Worm (Caenorhabditis elegans) whole organism, young adult: ENCODE results near the gene M01H9.4.

Experiments
- lin-35 ChIP-seq, 3 experiments: fragments of 150-350 bp in 2 of 3; sonication (generic microtip) in 1 of 3; optimal IDR thresholded peaks; 2 replicates each; lab custom pipeline; 2014 to 2018; ENCODE audit warnings: missing biosample characterization in 3 of 3, missing genetic modification characterization in 3 of 3, missing genetic modification reagents in 3 of 3
- nhr-27 ChIP-seq: fragments of 200-800 bp; sonication (Bioruptor generic); optimal IDR thresholded peaks from 2 replicates; lab custom pipeline; 2018; ENCODE audit warnings: mild to moderate bottlenecking, missing genetic modification characterization, moderate library complexity, missing compliant biosample characterization
- unc-62 ChIP-seq: fragments of 150-350 bp; optimal IDR thresholded peaks from 2 replicates; lab custom pipeline; 2014; ENCODE audit warnings: missing biosample characterization, missing genetic modification reagents, missing genetic modification characterization

DNA sequence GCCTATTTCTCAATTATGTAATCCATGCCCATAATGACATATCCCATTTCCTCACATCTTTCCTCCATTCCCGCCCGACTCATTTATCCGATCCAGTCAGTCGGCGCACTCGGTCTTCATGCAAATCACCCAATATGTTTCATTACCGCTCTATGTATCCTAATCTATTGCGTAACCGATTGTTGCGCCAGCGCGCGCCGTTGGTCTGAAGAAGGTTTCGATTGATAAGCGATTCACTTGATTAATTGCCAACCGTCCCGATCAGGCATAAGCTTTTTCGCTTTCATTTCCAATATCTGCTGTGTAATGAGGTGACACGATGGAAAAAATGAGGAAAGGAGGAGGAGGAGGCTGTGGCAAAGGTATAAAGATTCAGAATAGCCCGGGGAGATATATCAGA, 35.4 kb upstream of the M01H9.4 start:
- TF ChIP-seq lin-35 (GFP tag; optimal IDR thresholded peaks at IDR 0.05; lab: Kevin White, UChicago) (no peak), unc-62 (no peak), nhr-27 (tag; lab: Kevin White, UChicago) (no peak)
